Worm (Caenorhabditis elegans) whole organism, L1 larva: ENCODE data around the gene C39D10.2.

Source experiments
- blmp-1 ChIP-seq: fragments of 150-350 bp; optimal IDR thresholded peaks from 2 replicates; lab custom pipeline; 2014; ENCODE audit warnings: missing biosample characterization, missing genetic modification characterization
- ces-1 ChIP-seq: fragments of 150-350 bp; optimal IDR thresholded peaks from 2 replicates; lab custom pipeline; 2014; ENCODE audit warnings: missing biosample characterization, missing genetic modification reagents, missing genetic modification characterization
- fos-1 ChIP-seq: fragments of 150-350 bp; optimal IDR thresholded peaks from 2 replicates; lab custom pipeline; 2014; ENCODE audit warnings: missing biosample characterization, missing genetic modification characterization
- mdl-1 ChIP-seq, 2 experiments: fragments of 150-350 bp; optimal IDR thresholded peaks; 2 replicates each; lab custom pipeline; 2014 to 2017; ENCODE audit warnings: missing biosample characterization in 2 of 2, missing genetic modification characterization in 2 of 2, inconsistent platforms in 1 of 2

DNA sequence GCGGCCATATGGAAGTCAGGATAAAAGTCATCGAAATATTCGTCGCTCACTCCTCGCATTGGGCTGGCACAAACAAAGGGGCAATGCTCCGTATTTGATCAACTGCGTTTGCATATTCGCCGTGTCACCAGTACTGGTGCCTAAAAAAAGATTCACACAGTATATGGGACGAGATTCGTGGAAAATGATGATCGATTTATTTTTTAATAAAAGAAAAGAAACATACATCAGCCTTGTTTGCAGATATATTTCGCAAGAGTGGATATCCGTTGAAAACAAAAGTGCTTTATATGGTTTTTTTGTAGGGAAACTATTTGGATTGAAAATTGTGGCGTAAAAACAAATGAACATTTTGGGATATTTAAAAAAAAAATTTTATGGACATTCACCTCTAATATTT lies 8.7 kb downstream of the C39D10.2 start, which contains the start of gene latd-1:
- no peak for TF ChIP-seq fos-1 (tag; lab: Kevin White, UChicago)
- TF ChIP-seq mdl-1 (tag; optimal IDR thresholded peaks at IDR 0.05; lab: Kevin White, UChicago), result no peak
- no peak for TF ChIP-seq ces-1 (GFP tag; lab: Kevin White, UChicago)
- TF ChIP-seq blmp-1 (tag; lab: Kevin White, UChicago), result no peak
